Worm (Caenorhabditis elegans): ENCODE data around the gene sprr-1.

The sprr-1 gene

DNA sequence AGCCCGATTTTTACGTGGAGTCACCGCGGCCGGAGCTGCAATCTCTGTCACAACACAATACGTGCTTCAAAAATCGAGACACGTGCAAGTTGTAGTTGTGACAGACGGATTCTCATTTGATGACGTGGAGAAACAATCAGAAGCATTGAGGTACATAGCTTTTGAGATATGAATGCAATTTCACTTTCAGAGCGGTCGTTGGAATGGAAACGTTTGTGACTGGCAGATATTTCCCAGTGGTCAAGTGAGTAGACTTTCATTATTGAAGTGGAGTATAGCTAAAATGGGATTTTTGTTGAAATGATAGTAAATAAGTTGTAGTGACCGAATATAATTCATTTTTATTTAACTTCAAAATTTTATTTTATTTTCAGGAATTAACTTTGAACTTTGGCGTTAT is 25.0 kb downstream of the sprr-1 start:
- TF ChIP-seq pha-4 (tag; optimal IDR thresholded peaks at IDR 0.05) (no peak), ces-1 (GFP tag; optimal IDR thresholded peaks at IDR 0.05) (no peak), unc-39 (tag; optimal IDR thresholded peaks at IDR 0.05) (no peak), nhr-237 (tag; optimal IDR thresholded peaks at IDR 0.05) (no peak)

DNA sequence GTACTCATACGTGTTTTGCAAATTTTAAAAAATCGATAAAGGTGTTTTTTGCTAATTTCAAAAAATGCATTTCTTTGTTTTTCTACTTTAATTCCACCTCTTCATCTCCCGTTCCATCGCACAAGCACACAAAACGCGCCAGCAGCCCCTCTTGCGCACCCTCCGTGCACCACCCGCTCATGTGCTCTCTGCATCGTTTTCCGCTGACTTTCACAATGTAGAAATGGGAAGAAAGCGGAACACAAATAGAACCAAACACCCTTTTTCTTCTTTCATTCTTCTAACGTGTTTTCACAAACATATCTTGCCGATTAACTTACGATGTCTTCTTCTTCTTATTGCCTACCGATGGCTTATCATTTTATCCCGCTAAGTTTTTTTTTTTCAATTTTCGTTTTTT is 26.7 kb downstream of the sprr-1 start:
- TF ChIP-seq cnd-1 (tag; optimal IDR thresholded peaks at IDR 0.05) (peak; percentile 15), unc-120 (tag; optimal IDR thresholded peaks at IDR 0.05; ENCODE audit: poor library complexity, severe bottlenecking) (no peak), drap-1 (GFP tag; optimal IDR thresholded peaks at IDR 0.05) (peak; percentile 51), lin-32 (GFP tag; optimal IDR thresholded peaks at IDR 0.05) (no peak), tbx-8 (GFP tag; optimal IDR thresholded peaks at IDR 0.05) (no peak), nhr-2 (tag; optimal IDR thresholded peaks at IDR 0.05) (no peak), elt-1 (tag; optimal IDR thresholded peaks at IDR 0.05; ENCODE audit: borderline replicate concordance, insufficient read depth) (no peak), ztf-11 (tag; optimal IDR thresholded peaks at IDR 0.05) (peak; percentile 19), ceh-43 (GFP tag; optimal IDR thresholded peaks at IDR 0.05) (no peak), M03D4.4 (tag; optimal IDR thresholded peaks at IDR 0.05) (peak; percentile 67), sem-2 (GFP tag; optimal IDR thresholded peaks at IDR 0.05) (no peak), ceh-39 (tag; optimal IDR thresholded peaks at IDR 0.05) (no peak), mls-2 (tag; optimal IDR thresholded peaks at IDR 0.05) (peak; percentile 64), pha-4 (tag; optimal IDR thresholded peaks at IDR 0.05) (peak; percentile 56), nhr-28 (tag; optimal IDR thresholded peaks at IDR 0.05) (no peak), ces-1 (GFP tag; optimal IDR thresholded peaks at IDR 0.05) (peak; percentile 3), nhr-12 (tag; optimal IDR thresholded peaks at IDR 0.05) (no peak), lin-13 (tag; optimal IDR thresholded peaks at IDR 0.05) (peak; percentile 81), nhr-237 (tag; optimal IDR thresholded peaks at IDR 0.05) (peak; percentile 10), nhr-76 (tag; optimal IDR thresholded peaks at IDR 0.05) (no peak), mep-1 (tag; optimal IDR thresholded peaks at IDR 0.05) (peak; percentile 71), sptf-1 (tag; optimal IDR thresholded peaks at IDR 0.05) (peak; percentile 70), lsy-2 (tag; optimal IDR thresholded peaks at IDR 0.05) (peak; percentile 60)

DNA sequence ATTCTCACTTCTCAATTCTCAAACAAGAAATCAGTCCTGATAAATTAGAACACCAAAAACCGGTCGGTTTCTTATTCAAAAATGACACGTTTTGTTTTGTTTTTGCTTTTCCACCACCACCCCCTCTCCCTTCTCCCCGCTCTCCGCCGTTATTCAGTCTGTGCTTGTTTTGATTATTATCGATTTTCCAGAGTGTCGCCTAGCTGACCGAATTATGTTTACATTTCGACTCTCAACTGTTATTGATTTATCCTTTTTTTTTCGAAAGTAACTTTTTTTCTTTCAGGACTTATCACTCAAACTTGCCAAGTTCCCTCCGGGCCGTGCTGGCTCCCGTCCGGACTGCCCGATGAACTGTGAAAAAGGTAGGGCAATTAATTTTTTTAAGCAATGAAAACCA is 27.2 kb downstream of the sprr-1 start, which contains the start of gene gob-1:
TSS of gene gob-1 (plus strand) at position 281 of the 400 bp plus-strand sequence.
- no peak for TF ChIP-seq tbx-8 (GFP tag; optimal IDR thresholded peaks at IDR 0.05)
- TF ChIP-seq lin-13 (tag; optimal IDR thresholded peaks at IDR 0.05) = no peak
- no peak for TF ChIP-seq ceh-39 (tag; optimal IDR thresholded peaks at IDR 0.05)
- TF ChIP-seq pha-4 (tag; optimal IDR thresholded peaks at IDR 0.05) = no peak
- no peak for TF ChIP-seq zip-8 (tag; optimal IDR thresholded peaks at IDR 0.05)
- TF ChIP-seq lsy-2 (tag; optimal IDR thresholded peaks at IDR 0.05) = no peak
- TF ChIP-seq nhr-2 (tag; optimal IDR thresholded peaks at IDR 0.05) = no peak
- TF ChIP-seq flh-1 (GFP tag; optimal IDR thresholded peaks at IDR 0.05) = no peak
- no peak for TF ChIP-seq drap-1 (GFP tag; optimal IDR thresholded peaks at IDR 0.05)
- TF ChIP-seq nhr-237 (tag; optimal IDR thresholded peaks at IDR 0.05) = no peak
- TF ChIP-seq ceh-43 (GFP tag; optimal IDR thresholded peaks at IDR 0.05) = no peak
- TF ChIP-seq lin-32 (GFP tag; optimal IDR thresholded peaks at IDR 0.05) = no peak

- TF ChIP-seq snpc-4 (tag; optimal IDR thresholded peaks at IDR 0.05) (no peak), unc-39 (tag; optimal IDR thresholded peaks at IDR 0.05) (no peak), lin-13 (tag; optimal IDR thresholded peaks at IDR 0.05) (no peak), drap-1 (GFP tag; optimal IDR thresholded peaks at IDR 0.05) (no peak), nhr-237 (tag; optimal IDR thresholded peaks at IDR 0.05) (no peak), cnd-1 (tag; optimal IDR thresholded peaks at IDR 0.05) (no peak), nhr-28 (tag; optimal IDR thresholded peaks at IDR 0.05) (no peak), elt-3 (tag; optimal IDR thresholded peaks at IDR 0.05) (no peak), sem-2 (GFP tag; optimal IDR thresholded peaks at IDR 0.05) (no peak), unc-62 (GFP tag; optimal IDR thresholded peaks at IDR 0.05) (no peak), nhr-12 (tag; optimal IDR thresholded peaks at IDR 0.05) (no peak), lsy-2 (tag; optimal IDR thresholded peaks at IDR 0.05) (no peak), hlh-1 (tag; optimal IDR thresholded peaks at IDR 0.05) (no peak), nhr-76 (tag; optimal IDR thresholded peaks at IDR 0.05) (no peak), M03D4.4 (tag; optimal IDR thresholded peaks at IDR 0.05) (no peak), zip-8 (tag; optimal IDR thresholded peaks at IDR 0.05) (no peak), ces-1 (GFP tag; optimal IDR thresholded peaks at IDR 0.05) (no peak), ceh-43 (GFP tag; optimal IDR thresholded peaks at IDR 0.05) (no peak), blmp-1 (tag; optimal IDR thresholded peaks at IDR 0.05) (no peak)
These were observed 28.1 kb downstream of the sprr-1 start for ce11 chrX:15494154-15494553.

All from whole organism, mixed stage, embryonic.